Fruit fly (Drosophila melanogaster): ENCODE data around the gene CG6244.

The CG6244 gene

dm6 chr3L:15816143-15816487, 8.0 kb downstream of the CG6244 start, which contains the start of gene fwe (continued):
- TF ChIP-seq Lhr (GFP tag; optimal IDR thresholded peaks at IDR 0.05) (no peak), CG1024 (GFP tag; IDR thresholded peaks at IDR 0.05) (no peak), chinmo (GFP tag; IDR thresholded peaks at IDR 0.05; ENCODE audit: partially characterized antibody) (peak; percentile 35; the same call in 1 of the 4 replicates), CG12155 (GFP tag; optimal IDR thresholded peaks at IDR 0.05) (no peak), row (GFP tag; IDR thresholded peaks at IDR 0.05) (peak; percentile 19; the same call in 1 of the 3 replicates), luna (GFP tag; optimal IDR thresholded peaks at IDR 0.05) (no peak), CG8944 (GFP tag; optimal IDR thresholded peaks at IDR 0.05) (no peak), Kr (GFP tag; optimal IDR thresholded peaks at IDR 0.05) (no peak), p53 (GFP tag; optimal IDR thresholded peaks at IDR 0.05) (no peak), hth (optimal IDR thresholded peaks at IDR 0.05) (no peak), Fer1 (GFP tag; optimal IDR thresholded peaks at IDR 0.05) (no peak), dan (GFP tag; IDR thresholded peaks at IDR 0.05) (no peak), CG18619 (GFP tag; optimal IDR thresholded peaks at IDR 0.05) (no peak), CG7963 (GFP tag; IDR thresholded peaks at IDR 0.05; ENCODE audit: partially characterized antibody) (peak; percentile 77), CG18262 (tag; optimal IDR thresholded peaks at IDR 0.05) (no peak), CG11560 (tag; IDR thresholded peaks at IDR 0.05) (no peak), Antp (GFP tag; optimal IDR thresholded peaks at IDR 0.05) (no peak), ttk (GFP tag; IDR thresholded peaks at IDR 0.05) (no peak), BEAF-32 (GFP tag; optimal IDR thresholded peaks at IDR 0.05) (peak; percentile 64), CG5180 (GFP tag; optimal IDR thresholded peaks at IDR 0.05) (no peak), danr (GFP tag; IDR thresholded peaks at IDR 0.05) (no peak), zfh1 (GFP tag; IDR thresholded peaks at IDR 0.05) (no peak), CG1792 (GFP tag; optimal IDR thresholded peaks at IDR 0.05) (no peak), CG3407 (GFP tag; optimal IDR thresholded peaks at IDR 0.05) (no peak), fu2 (GFP tag; optimal IDR thresholded peaks at IDR 0.05) (no peak), CG6791 (GFP tag; IDR thresholded peaks at IDR 0.05; ENCODE audit: partially characterized antibody) (peak; percentile 88; the same call in 2 of the 3 replicates), CG12942 (GFP tag; optimal IDR thresholded peaks at IDR 0.05) (no peak), CG7928 (GFP tag; optimal IDR thresholded peaks at IDR 0.05) (no peak), fd3F (GFP tag; optimal IDR thresholded peaks at IDR 0.05) (no peak), CG16779 (GFP tag; IDR thresholded peaks at IDR 0.05) (no peak), org-1 (GFP tag; optimal IDR thresholded peaks at IDR 0.05) (no peak), CG6813 (GFP tag; optimal IDR thresholded peaks at IDR 0.05) (no peak), nerfin-1 (tag; optimal IDR thresholded peaks at IDR 0.05) (no peak), lmd (GFP tag; IDR thresholded peaks at IDR 0.05) (no peak), ac (GFP tag; optimal IDR thresholded peaks at IDR 0.05) (no peak), CG9932 (GFP tag; IDR thresholded peaks at IDR 0.05) (no peak), BtbVII (GFP tag; optimal IDR thresholded peaks at IDR 0.05) (no peak), tap (tag; optimal IDR thresholded peaks at IDR 0.05) (no peak), E2f2 (GFP tag; IDR thresholded peaks at IDR 0.05) (peak; percentile 12; the same call in 1 of the 2 replicates), scrt (GFP tag; optimal IDR thresholded peaks at IDR 0.05) (no peak), grau (tag; optimal IDR thresholded peaks at IDR 0.05) (no peak), CG7372 (GFP tag; IDR thresholded peaks at IDR 0.05) (no peak), CG10462 (GFP tag; optimal IDR thresholded peaks at IDR 0.05) (no peak), NC2α (GFP tag; optimal IDR thresholded peaks at IDR 0.05) (no peak), CG1603 (tag; optimal IDR thresholded peaks at IDR 0.05) (peak; percentile 3), E2f1 (GFP tag; IDR thresholded peaks at IDR 0.05) (no peak), az2 (GFP tag; optimal IDR thresholded peaks at IDR 0.05) (no peak), CG14014 (GFP tag; IDR thresholded peaks at IDR 0.05) (no peak), dpn (GFP tag; optimal IDR thresholded peaks at IDR 0.05) (no peak), Abd-B (GFP tag; optimal IDR thresholded peaks at IDR 0.05) (no peak), D19A (tag; optimal IDR thresholded peaks at IDR 0.05) (no peak), oc (tag; optimal IDR thresholded peaks at IDR 0.05) (no peak)

All from whole organism, embryonic.